Worm (Caenorhabditis elegans): ENCODE data around the gene Y58A7A.5.

ce11 chrV:5089497-5090134 is 2.8 kb upstream of the Y58A7A.5 start, which contains the start of gene glb-32:
- no peak for TF ChIP-seq nhr-25 (tag; optimal IDR thresholded peaks at IDR 0.05)
- no peak for TF ChIP-seq ZK546.5 (tag; optimal IDR thresholded peaks at IDR 0.05)
- no peak for TF ChIP-seq snpc-4 (tag; optimal IDR thresholded peaks at IDR 0.05)
- TF ChIP-seq nhr-11 (tag; optimal IDR thresholded peaks at IDR 0.05): no peak
- no peak for TF ChIP-seq jun-1 (tag; optimal IDR thresholded peaks at IDR 0.05)
- TF ChIP-seq fos-1 (tag; optimal IDR thresholded peaks at IDR 0.05): no peak
